Worm (Caenorhabditis elegans) whole organism, midembryonic: ENCODE results near the gene ZC395.5.

ENCODE experiments used
- T22C8.4 ChIP-seq: fragments of 200-800 bp; sonication (Bioruptor generic); IDR thresholded peaks from 2 replicates; pipeline ENCODE4 v1.3.6; 2022; ENCODE audit warnings: missing genetic modification characterization, missing compliant biosample characterization
- cog-1 ChIP-seq: sonication (generic microtip); optimal IDR thresholded peaks from 2 replicates; lab custom pipeline; 2016; ENCODE audit warnings: missing genetic modification characterization, missing compliant biosample characterization
- flt-1 ChIP-seq: fragments of 200-800 bp; sonication (Bioruptor generic); IDR thresholded peaks from 2 replicates; pipeline ENCODE4 v1.3.6; 2022; ENCODE audit warnings: missing genetic modification characterization, missing compliant biosample characterization
- klf-2 ChIP-seq: fragments of 200-800 bp; sonication (Bioruptor generic); conservative IDR thresholded peaks from 2 replicates; pipeline ENCODE4 v1.3.6; 2022; ENCODE audit warnings: missing genetic modification reagents, missing genetic modification characterization, missing compliant biosample characterization
- med-1 ChIP-seq: sonication (generic microtip); optimal IDR thresholded peaks from 2 replicates; lab custom pipeline; 2017; ENCODE audit warnings: missing genetic modification characterization, mild to moderate bottlenecking, missing compliant biosample characterization, antibody characterized with exemption, missing genetic modification reagents; ENCODE audit not compliant: insufficient read depth
- ref-1 ChIP-seq: fragments of 200-800 bp; sonication (Bioruptor generic); conservative IDR thresholded peaks from 2 replicates; pipeline ENCODE4 v1.3.6; 2022; ENCODE audit warnings: missing genetic modification reagents, missing genetic modification characterization, missing compliant biosample characterization
- tab-1 ChIP-seq: fragments of 200-800 bp; sonication (Bioruptor generic); IDR thresholded peaks from 2 replicates; pipeline ENCODE4 v1.3.6; 2022; ENCODE audit warnings: missing genetic modification characterization, missing compliant biosample characterization
- ztf-23 ChIP-seq: fragments of 200-800 bp; sonication (Bioruptor generic); IDR thresholded peaks from 2 replicates; pipeline ENCODE4 v1.3.6; 2022; ENCODE audit warnings: missing genetic modification reagents, missing genetic modification characterization, missing compliant biosample characterization
- ztf-29 ChIP-seq: fragments of 200-800 bp; sonication (Bioruptor generic); IDR thresholded peaks from 2 replicates; pipeline ENCODE4 v1.3.6; 2022; ENCODE audit warnings: missing genetic modification reagents, missing genetic modification characterization, missing compliant biosample characterization

Gene ZC395.5

ce11 chrIII:5230415-5230814 lies 37.2 kb upstream of the ZC395.5 start, which contains the start of gene prmt-5:
Gene prmt-5, plus strand, starts transcription at chrIII:5230555.
- TF ChIP-seq T22C8.4: no peak

- TF ChIP-seq ztf-29: no peak
- TF ChIP-seq klf-2 (GFP tag; lab: Robert Waterston, UW): no peak
- no peak for TF ChIP-seq tab-1
- TF ChIP-seq T22C8.4: no peak
- TF ChIP-seq cog-1: no peak
- TF ChIP-seq flt-1: no peak
- no peak for TF ChIP-seq med-1 (GFP tag; lab: Kevin White, UChicago)
- TF ChIP-seq ztf-23 (GFP tag; lab: Robert Waterston, UW): no peak
- no peak for TF ChIP-seq ref-1 (GFP tag; lab: Robert Waterston, UW)
These were observed 34.5 kb upstream of the ZC395.5 start for ce11 chrIII:5233140-5233539.

- TF ChIP-seq ref-1 (GFP tag; lab: Robert Waterston, UW) (no peak), med-1 (GFP tag; lab: Kevin White, UChicago) (no peak), flt-1 (no peak), ztf-23 (GFP tag; lab: Robert Waterston, UW) (no peak), T22C8.4 (no peak)
These were observed 33.3 kb upstream of the ZC395.5 start, which contains the start of gene mrps-26 for ce11 chrIII:5234312-5234711. Gene mrps-26, plus strand, starts transcription at chrIII:5234612.

ce11 chrIII:5236104-5236503 lies 31.5 kb upstream of the ZC395.5 start, which contains the start of gene prx-10:
Gene prx-10, plus strand, starts transcription at chrIII:5236404.
- TF ChIP-seq ztf-23 (GFP tag; lab: Robert Waterston, UW) (no peak), cog-1 (no peak), med-1 (GFP tag; lab: Kevin White, UChicago) (no peak), flt-1 (no peak), klf-2 (GFP tag; lab: Robert Waterston, UW) (no peak), ref-1 (GFP tag; lab: Robert Waterston, UW) (no peak), tab-1 (no peak), ztf-29 (no peak), T22C8.4 (no peak)

ce11 chrIII:5241854-5242253 lies 25.8 kb upstream of the ZC395.5 start:
- no peak for TF ChIP-seq klf-2 (GFP tag; lab: Robert Waterston, UW)
- no peak for TF ChIP-seq cog-1
- TF ChIP-seq med-1 (GFP tag; lab: Kevin White, UChicago): no peak
- TF ChIP-seq ztf-29: no peak
- TF ChIP-seq ztf-23 (GFP tag; lab: Robert Waterston, UW): no peak
- no peak for TF ChIP-seq T22C8.4

- TF ChIP-seq klf-2 (GFP tag; lab: Robert Waterston, UW): no peak
- TF ChIP-seq cog-1: no peak
- TF ChIP-seq tab-1: no peak
- no peak for TF ChIP-seq med-1 (GFP tag; lab: Kevin White, UChicago)
- TF ChIP-seq ztf-23 (GFP tag; lab: Robert Waterston, UW): no peak
- TF ChIP-seq T22C8.4: no peak
- TF ChIP-seq ztf-29: no peak
- TF ChIP-seq ref-1 (GFP tag; lab: Robert Waterston, UW): no peak
- TF ChIP-seq flt-1: no peak
These were observed 23.1 kb upstream of the ZC395.5 start, which contains the start of gene cnd-1 for ce11 chrIII:5244539-5244938. Gene cnd-1, minus strand, starts transcription at chrIII:5244639.

- no peak for TF ChIP-seq ztf-29
- TF ChIP-seq flt-1: no peak
- TF ChIP-seq klf-2 (GFP tag; lab: Robert Waterston, UW): no peak
- no peak for TF ChIP-seq ref-1 (GFP tag; lab: Robert Waterston, UW)
- TF ChIP-seq med-1 (GFP tag; lab: Kevin White, UChicago): no peak
- no peak for TF ChIP-seq cog-1
- no peak for TF ChIP-seq T22C8.4
- no peak for TF ChIP-seq ztf-23 (GFP tag; lab: Robert Waterston, UW)
- TF ChIP-seq tab-1: no peak
These were observed 22.6 kb upstream of the ZC395.5 start for ce11 chrIII:5245067-5245466.

ce11 chrIII:5248706-5249105 lies 18.9 kb upstream of the ZC395.5 start:
- TF ChIP-seq ztf-23 (GFP tag; lab: Robert Waterston, UW) (no peak), med-1 (GFP tag; lab: Kevin White, UChicago) (no peak), flt-1 (no peak)

ce11 chrIII:5254108-5254507 lies 13.5 kb upstream of the ZC395.5 start, which contains the start of the genes sumv-1 and gop-1:
Gene sumv-1, minus strand, starts transcription at chrIII:5254187.
Gene gop-1, plus strand, starts transcription at chrIII:5254438.
- TF ChIP-seq flt-1: no peak
- no peak for TF ChIP-seq klf-2 (GFP tag; lab: Robert Waterston, UW)
- TF ChIP-seq ref-1 (GFP tag; lab: Robert Waterston, UW): no peak
- no peak for TF ChIP-seq T22C8.4

ce11 chrIII:5258918-5259317 lies 8.7 kb upstream of the ZC395.5 start, which contains the start of gene gop-2:
Gene gop-2, plus strand, starts transcription at chrIII:5259023.
- TF ChIP-seq T22C8.4: no peak
- no peak for TF ChIP-seq flt-1
- no peak for TF ChIP-seq ztf-23 (GFP tag; lab: Robert Waterston, UW)
- TF ChIP-seq ztf-29: no peak
- no peak for TF ChIP-seq klf-2 (GFP tag; lab: Robert Waterston, UW)
- no peak for TF ChIP-seq med-1 (GFP tag; lab: Kevin White, UChicago)
- no peak for TF ChIP-seq tab-1
- TF ChIP-seq ref-1 (GFP tag; lab: Robert Waterston, UW): no peak
- TF ChIP-seq cog-1: no peak

ce11 chrIII:5260394-5260793 lies 7.3 kb upstream of the ZC395.5 start, which contains the start of gene gop-3:
Gene gop-3, plus strand, starts transcription at chrIII:5260694.
- TF ChIP-seq klf-2 (GFP tag; lab: Robert Waterston, UW) (no peak), flt-1 (no peak), med-1 (GFP tag; lab: Kevin White, UChicago) (no peak), ztf-29 (no peak), ztf-23 (GFP tag; lab: Robert Waterston, UW) (no peak), ref-1 (GFP tag; lab: Robert Waterston, UW) (no peak), cog-1 (no peak), T22C8.4 (no peak), tab-1 (no peak)
